Worm (Caenorhabditis elegans): ENCODE results near the gene R04A9.3.

- TF ChIP-seq ceh-36 (tag; optimal IDR thresholded peaks at IDR 0.05), result no peak
- TF ChIP-seq aly-1 (tag; optimal IDR thresholded peaks at IDR 0.05), result no peak
- TF ChIP-seq tbx-37 (GFP tag; conservative IDR thresholded peaks at IDR 0.05), result no peak
- no peak for TF ChIP-seq F13C5.2 (tag; optimal IDR thresholded peaks at IDR 0.05)
- TF ChIP-seq hmbx-1 (tag; optimal IDR thresholded peaks at IDR 0.05), result no peak
- TF ChIP-seq ama-1 (optimal IDR thresholded peaks at IDR 0.05), result no peak
- no peak for TF ChIP-seq scrt-1 (GFP tag; IDR thresholded peaks at IDR 0.05)
- no peak for TF ChIP-seq hnd-1 (tag; optimal IDR thresholded peaks at IDR 0.05)
- no peak for TF ChIP-seq B0310.2 (tag; optimal IDR thresholded peaks at IDR 0.05)
- no peak for TF ChIP-seq tbx-11 (GFP tag; IDR thresholded peaks at IDR 0.05)
- no peak for TF ChIP-seq ets-7 (tag; optimal IDR thresholded peaks at IDR 0.05)
These were observed 43.4 kb upstream of the R04A9.3 start for ce11 chrX:423757-424156.

Data from whole organism, early embryonic.